Fruit fly (Drosophila melanogaster): ENCODE measurements around the gene Smr.

dm6 chrX:12745117-12745516 lies 2.7 kb upstream of the Smr start:
- TF ChIP-seq CG14711 (tag; optimal IDR thresholded peaks at IDR 0.05) (no peak), kay (GFP tag; ENCODE audit: borderline replicate concordance) (no peak), cic (GFP tag; optimal IDR thresholded peaks at IDR 0.05) (no peak), CG1620 (GFP tag; optimal IDR thresholded peaks at IDR 0.05) (no peak), CG12768 (GFP tag; optimal IDR thresholded peaks at IDR 0.05) (no peak), toe (GFP tag; optimal IDR thresholded peaks at IDR 0.05) (no peak)

Measured in whole organism, adult.